Fruit fly (Drosophila melanogaster) whole organism, embryonic: ENCODE results near the gene mRpS10.

Source experiments
- Aef1 ChIP-seq: fragments of 200-800 bp; sonication (Bioruptor generic); IDR thresholded peaks from 3 replicates; pipeline ENCODE4 v1.3.6; 2022; ENCODE audit warnings: missing biosample characterization, missing genetic modification characterization
- Atf6 ChIP-seq: fragments of 200-800 bp; sonication (Bioruptor generic); IDR thresholded peaks from 2 replicates; pipeline ENCODE4 v1.3.6; 2022; ENCODE audit warnings: missing biosample characterization, missing genetic modification characterization
- CG11247 ChIP-seq: fragments of 200-800 bp; sonication (Bioruptor generic); IDR thresholded peaks from 2 replicates; pipeline ENCODE4 v1.3.6; 2022; ENCODE audit warnings: missing biosample characterization, missing genetic modification characterization
- CG11504 ChIP-seq: fragments of 200-800 bp; sonication (Bioruptor generic); optimal IDR thresholded peaks from 3 replicates; lab custom pipeline; 2019; ENCODE audit warnings: missing biosample characterization, mild to moderate bottlenecking, missing genetic modification characterization, moderate library complexity
- CG12659 ChIP-seq: fragments of 200-800 bp; sonication (Bioruptor generic); optimal IDR thresholded peaks from 3 replicates; lab custom pipeline; 2017; ENCODE audit warnings: mild to moderate bottlenecking, missing biosample characterization, missing genetic modification reagents, missing genetic modification characterization
- CG14014 ChIP-seq: fragments of 200-800 bp; sonication (Bioruptor generic); IDR thresholded peaks from 2 replicates; pipeline ENCODE4 v1.3.6; 2022; ENCODE audit warnings: missing biosample characterization, missing genetic modification characterization
- CG14860 ChIP-seq: fragments of 200-800 bp; sonication (Bioruptor generic); IDR thresholded peaks from 3 replicates; pipeline ENCODE4 v1.3.6; 2022; ENCODE audit warnings: missing biosample characterization, missing genetic modification characterization; ENCODE audit not compliant: partially characterized antibody
- CG1529 ChIP-seq: fragments of 200-800 bp; sonication (Bioruptor generic); optimal IDR thresholded peaks from 3 replicates; lab custom pipeline; 2018; ENCODE audit warnings: missing biosample characterization, missing genetic modification characterization
- CG18011 ChIP-seq: fragments of 200-800 bp; sonication (Bioruptor generic); optimal IDR thresholded peaks from 2 replicates; lab custom pipeline; 2017; ENCODE audit warnings: missing biosample characterization, missing genetic modification characterization, mild to moderate bottlenecking, moderate library complexity, missing genotype
- CG2129 ChIP-seq: fragments of 200-800 bp; sonication (Bioruptor generic); IDR thresholded peaks from 2 replicates; pipeline ENCODE4 v1.3.6; 2022; ENCODE audit warnings: missing biosample characterization, missing genetic modification characterization; ENCODE audit not compliant: partially characterized antibody
- CG2875 ChIP-seq: fragments of 200-800 bp; sonication (Bioruptor generic); optimal IDR thresholded peaks from 2 replicates; lab custom pipeline; 2017; ENCODE audit warnings: missing biosample characterization, mild to moderate bottlenecking, missing genetic modification characterization, missing genetic modification reagents
- CG31224 ChIP-seq: fragments of 200-800 bp; sonication (Bioruptor generic); IDR thresholded peaks from 2 replicates; pipeline ENCODE4 v1.3.6; 2022; ENCODE audit warnings: missing biosample characterization, missing genetic modification characterization
- CG34376 ChIP-seq: fragments of 200-800 bp; sonication (Bioruptor generic); optimal IDR thresholded peaks from 2 replicates; lab custom pipeline; 2018; ENCODE audit warnings: missing biosample characterization, mild to moderate bottlenecking, missing genetic modification characterization
- CG4730 ChIP-seq: fragments of 200-800 bp; sonication (Bioruptor generic); IDR thresholded peaks from 2 replicates; pipeline ENCODE4 v1.3.6; 2022; ENCODE audit warnings: missing biosample characterization, missing genetic modification characterization
- CG5953 ChIP-seq: fragments of 200-800 bp; sonication (Bioruptor generic); IDR thresholded peaks from 2 replicates; pipeline ENCODE4 v1.3.6; 2022; ENCODE audit warnings: missing biosample characterization, missing genetic modification characterization
- CG6254 ChIP-seq: fragments of 200-800 bp; sonication (Bioruptor generic); optimal IDR thresholded peaks from 3 replicates; lab custom pipeline; 2017; ENCODE audit warnings: mild to moderate bottlenecking, missing biosample characterization, missing genetic modification reagents, missing genetic modification characterization
- CG6854 ChIP-seq: fragments of 200-800 bp; sonication (Bioruptor generic); optimal IDR thresholded peaks from 3 replicates; lab custom pipeline; 2017; ENCODE audit warnings: missing biosample characterization, mild to moderate bottlenecking, missing genetic modification characterization
- CG8089 ChIP-seq: fragments of 200-800 bp; sonication (Bioruptor generic); optimal IDR thresholded peaks from 3 replicates; lab custom pipeline; 2016; ENCODE audit warnings: missing biosample characterization, missing genetic modification characterization
- CG8924 ChIP-seq: fragments of 200-800 bp; optimal IDR thresholded peaks from 3 replicates; lab custom pipeline; 2019; ENCODE audit warnings: missing biosample characterization, mild to moderate bottlenecking, missing genetic modification characterization, moderate library complexity
- CHES-1-like ChIP-seq: fragments of 200-800 bp; sonication (Bioruptor generic); optimal IDR thresholded peaks from 2 replicates; lab custom pipeline; 2016; ENCODE audit warnings: missing biosample characterization, missing genetic modification characterization
- CrebB ChIP-seq: fragments of 200-800 bp; sonication (Bioruptor generic); optimal IDR thresholded peaks from 3 replicates; lab custom pipeline; 2018; ENCODE audit warnings: missing biosample characterization, mild to moderate bottlenecking, missing genetic modification characterization
- Dll ChIP-seq: fragments of 200-800 bp; sonication (Bioruptor generic); IDR thresholded peaks from 4 replicates; pipeline ENCODE4 v1.3.6; 2022; ENCODE audit warnings: missing biosample characterization, missing genetic modification characterization; ENCODE audit not compliant: partially characterized antibody
- Fer3 ChIP-seq: fragments of 200-800 bp; sonication (Bioruptor generic); optimal IDR thresholded peaks from 2 replicates; lab custom pipeline; 2018; ENCODE audit warnings: missing biosample characterization, mild to moderate bottlenecking, missing genetic modification characterization, moderate library complexity
- H15 ChIP-seq: fragments of 200-800 bp; sonication (Bioruptor generic); IDR thresholded peaks from 3 replicates; pipeline ENCODE4 v1.3.6; 2022; ENCODE audit warnings: missing biosample characterization, missing genetic modification characterization
- Hey ChIP-seq: fragments of 200-800 bp; sonication (Bioruptor generic); optimal IDR thresholded peaks from 3 replicates; lab custom pipeline; 2018; ENCODE audit warnings: missing biosample characterization, mild to moderate bottlenecking, missing genetic modification characterization
- Med ChIP-seq: fragments of 200-800 bp; sonication (Bioruptor generic); peaks from one replicate; lab custom pipeline; 2016; ENCODE audit warnings: missing biosample characterization, missing genetic modification characterization, mild to moderate bottlenecking, inconsistent platforms, moderate library complexity
- Mrtf ChIP-seq: fragments of 200-800 bp; sonication (Bioruptor generic); IDR thresholded peaks from 3 replicates; pipeline ENCODE4 v1.3.6; 2022; ENCODE audit warnings: missing biosample characterization, missing genetic modification characterization
- Myb ChIP-seq: fragments of 200-800 bp; sonication (Bioruptor generic); optimal IDR thresholded peaks from 2 replicates; lab custom pipeline; 2016; ENCODE audit warnings: missing biosample characterization, missing genetic modification characterization
- NFAT ChIP-seq: fragments of 200-800 bp; sonication (Bioruptor generic); IDR thresholded peaks from 2 replicates; pipeline ENCODE4 v1.3.6; 2022; ENCODE audit warnings: missing biosample characterization, missing genetic modification characterization
- Nf-YA ChIP-seq: fragments of 200-800 bp; sonication (Bioruptor generic); IDR thresholded peaks from 2 replicates; pipeline ENCODE4 v1.3.6; 2022; ENCODE audit warnings: missing biosample characterization, missing genetic modification characterization
- Six4 ChIP-seq: fragments of 200-800 bp; sonication (Bioruptor generic); optimal IDR thresholded peaks from 2 replicates; lab custom pipeline; 2016; ENCODE audit warnings: missing biosample characterization, missing genetic modification characterization
- bigmax ChIP-seq: fragments of 200-800 bp; sonication (Bioruptor generic); optimal IDR thresholded peaks from 2 replicates; lab custom pipeline; 2018; ENCODE audit warnings: missing biosample characterization, mild to moderate bottlenecking, missing genetic modification characterization
- cwo ChIP-seq: fragments of 200-800 bp; sonication (Bioruptor generic); optimal IDR thresholded peaks from 3 replicates; lab custom pipeline; 2017; ENCODE audit warnings: missing biosample characterization, missing genetic modification characterization, mild to moderate bottlenecking, moderate library complexity, missing genetic modification reagents
- exex ChIP-seq: fragments of 200-800 bp; sonication (Bioruptor generic); optimal IDR thresholded peaks from 4 replicates; lab custom pipeline; 2018; ENCODE audit warnings: missing biosample characterization, mild to moderate bottlenecking, missing genetic modification characterization, moderate library complexity
- fd3F ChIP-seq: fragments of 200-800 bp; sonication (Bioruptor generic); optimal IDR thresholded peaks from 2 replicates; lab custom pipeline; 2018; ENCODE audit warnings: missing biosample characterization, mild to moderate bottlenecking, missing genetic modification characterization, moderate library complexity
- gro ChIP-seq: fragments of 200-800 bp; sonication (Bioruptor generic); optimal IDR thresholded peaks from 2 replicates; lab custom pipeline; 2016; ENCODE audit warnings: missing biosample characterization, missing genetic modification characterization
- inv ChIP-seq: fragments of 200-800 bp; sonication (Bioruptor generic); IDR thresholded peaks from 2 replicates; pipeline ENCODE4 v1.3.6; 2022; ENCODE audit warnings: missing biosample characterization, missing genetic modification characterization; ENCODE audit not compliant: partially characterized antibody
- klu ChIP-seq: fragments of 200-800 bp; sonication (Bioruptor generic); IDR thresholded peaks from 2 replicates; pipeline ENCODE4 v1.3.6; 2022; ENCODE audit warnings: missing biosample characterization, missing genetic modification characterization
- lbe ChIP-seq: fragments of 200-800 bp; sonication (Bioruptor generic); optimal IDR thresholded peaks from 2 replicates; lab custom pipeline; 2016; ENCODE audit warnings: missing biosample characterization, mild to moderate bottlenecking, missing genetic modification characterization
- peb ChIP-seq: fragments of 200-800 bp; sonication (Bioruptor generic); IDR thresholded peaks from 2 replicates; pipeline ENCODE4 v1.3.6; 2022; ENCODE audit warnings: missing biosample characterization, missing genetic modification characterization
- ranshi ChIP-seq: fragments of 200-800 bp; sonication (Bioruptor generic); IDR thresholded peaks from 2 replicates; pipeline ENCODE4 v1.3.6; 2022; ENCODE audit warnings: missing biosample characterization, missing genetic modification characterization
- salm ChIP-seq: fragments of 200-800 bp; sonication (Bioruptor generic); optimal IDR thresholded peaks from 2 replicates; lab custom pipeline; 2018; ENCODE audit warnings: missing biosample characterization, mild to moderate bottlenecking, missing genetic modification characterization
- scrt ChIP-seq: fragments of 200-800 bp; sonication (Bioruptor generic); optimal IDR thresholded peaks from 2 replicates; lab custom pipeline; 2018; ENCODE audit warnings: missing biosample characterization, mild to moderate bottlenecking, missing genetic modification characterization, moderate library complexity
- sd ChIP-seq: fragments of 200-800 bp; sonication (Bioruptor generic); optimal IDR thresholded peaks from 3 replicates; lab custom pipeline; 2018; ENCODE audit warnings: missing biosample characterization, mild to moderate bottlenecking, missing genetic modification characterization, moderate library complexity
- sens-2 ChIP-seq: fragments of 200-800 bp; sonication (Bioruptor generic); IDR thresholded peaks from 2 replicates; pipeline ENCODE4 v1.3.6; 2022; ENCODE audit warnings: missing biosample characterization, missing genetic modification characterization
- sug ChIP-seq: fragments of 200-800 bp; optimal IDR thresholded peaks from 2 replicates; lab custom pipeline; 2019; ENCODE audit warnings: missing biosample characterization, mild to moderate bottlenecking, missing genetic modification characterization, moderate library complexity
- tx ChIP-seq: fragments of 200-800 bp; sonication (Bioruptor generic); optimal IDR thresholded peaks from 2 replicates; lab custom pipeline; 2016; ENCODE audit warnings: missing biosample characterization, missing genetic modification characterization
- unc-4 ChIP-seq: fragments of 200-800 bp; sonication (Bioruptor generic); IDR thresholded peaks from 2 replicates; pipeline ENCODE4 v1.3.6; 2022; ENCODE audit warnings: missing biosample characterization, missing genetic modification characterization; ENCODE audit not compliant: partially characterized antibody

The mRpS10 gene

dm6 chr3R:15225279-15225730 is 4.2 kb upstream of the mRpS10 start, which contains the start of the genes CG31344 and Caf1-55 (continued):
- peak; percentile 24 for TF ChIP-seq tx
- TF ChIP-seq scrt (GFP tag; lab: Kevin White, UChicago), result no peak
- TF ChIP-seq unc-4 (GFP tag; lab: Robert Waterston, UW), result peak; percentile 84
- peak; percentile 38 for TF ChIP-seq CG8924 (tag; lab: Kevin White, UChicago)

- TF ChIP-seq CG31224 (GFP tag; lab: Robert Waterston, UW), result no peak
- no peak for TF ChIP-seq Mrtf (GFP tag; lab: Robert Waterston, UW)
- no peak for TF ChIP-seq CG11504
- peak; percentile 30 for TF ChIP-seq exex
- TF ChIP-seq CG8924 (tag; lab: Kevin White, UChicago), result no peak
- no peak for TF ChIP-seq Med (GFP tag; lab: Kevin White, UChicago)
- TF ChIP-seq inv, result no peak
- no peak for TF ChIP-seq Dll
- TF ChIP-seq NFAT, result no peak
- TF ChIP-seq klu (GFP tag; lab: Robert Waterston, UW), result no peak
- no peak for TF ChIP-seq bigmax (GFP tag; lab: Kevin White, UChicago)
- TF ChIP-seq ranshi (GFP tag; lab: Robert Waterston, UW), result no peak
- peak; percentile 55 for TF ChIP-seq sug (tag; lab: Kevin White, UChicago)
These were observed 820 bp downstream of the mRpS10 start, which contains the start of gene CG34316 for dm6 chr3R:15230285-15230684. CG34316 (plus strand) TSS chr3R:15230585.

- TF ChIP-seq CG2875 (no peak), CG34376 (GFP tag; lab: Kevin White, UChicago) (peak; percentile 91), sd (tag; lab: Kevin White, UChicago) (peak; percentile 97), CG6854 (GFP tag; lab: Kevin White, UChicago) (peak; percentile 20), fd3F (GFP tag; lab: Kevin White, UChicago) (no peak), Fer3 (tag; lab: Kevin White, UChicago) (no peak), Nf-YA (GFP tag; lab: Robert Waterston, UW) (no peak), cwo (GFP tag; lab: Kevin White, UChicago) (peak; percentile 1), CHES-1-like (GFP tag; lab: Kevin White, UChicago) (no peak), CG14860 (GFP tag; lab: Robert Waterston, UW) (no peak), CG11247 (GFP tag; lab: Robert Waterston, UW) (no peak), CrebB (tag; lab: Kevin White, UChicago) (no peak), CG5953 (GFP tag; lab: Robert Waterston, UW) (no peak), H15 (no peak), gro (peak; percentile 7), Hey (no peak), Six4 (GFP tag; lab: Kevin White, UChicago) (no peak), CG14014 (GFP tag; lab: Robert Waterston, UW) (no peak), Myb (no peak), lbe (GFP tag; lab: Kevin White, UChicago) (no peak), CG12659 (no peak), CG6254 (GFP tag; lab: Kevin White, UChicago) (no peak), CG2129 (GFP tag; lab: Robert Waterston, UW) (no peak), sens-2 (no peak), CG1529 (GFP tag; lab: Kevin White, UChicago) (no peak), salm (tag; lab: Kevin White, UChicago) (peak; percentile 1), Atf6 (GFP tag; lab: Robert Waterston, UW) (no peak), CG4730 (GFP tag; lab: Robert Waterston, UW) (no peak), sug (tag; lab: Kevin White, UChicago) (peak; percentile 100), Aef1 (GFP tag; lab: Robert Waterston, UW) (no peak), CG18011 (GFP tag; lab: Kevin White, UChicago) (no peak), CG8089 (no peak), peb (GFP tag; lab: Robert Waterston, UW) (no peak), exex (peak; percentile 99)
These were observed 2.2 kb downstream of the mRpS10 start for dm6 chr3R:15231635-15232138.
